Worm (Caenorhabditis elegans) whole organism, L2 larva: ENCODE measurements around the gene C34D4.4.

ENCODE experiments used
- C34F6.9 ChIP-seq: fragments of 150-350 bp; optimal IDR thresholded peaks from 2 replicates; lab custom pipeline; 2014; ENCODE audit warnings: missing biosample characterization, missing genetic modification characterization
- F13H6.1 ChIP-seq: sonication (generic microtip); optimal IDR thresholded peaks from 2 replicates; lab custom pipeline; 2016; ENCODE audit warnings: missing genetic modification characterization, missing compliant biosample characterization
- R02D3.7 ChIP-seq: fragments of 150-350 bp; optimal IDR thresholded peaks from 2 replicates; lab custom pipeline; 2014; ENCODE audit warnings: missing biosample characterization, missing genetic modification characterization
- Y55F3AM.14 ChIP-seq: fragments of 200-800 bp; sonication (Bioruptor generic); optimal IDR thresholded peaks from 2 replicates; lab custom pipeline; 2018; ENCODE audit warnings: mild to moderate bottlenecking, missing genetic modification characterization, missing compliant biosample characterization
- ZK546.5 ChIP-seq: sonication (generic microtip); optimal IDR thresholded peaks from 2 replicates; lab custom pipeline; 2017; ENCODE audit warnings: missing biosample characterization, missing genetic modification characterization
- alr-1 ChIP-seq: fragments of 150-350 bp; optimal IDR thresholded peaks from 2 replicates; lab custom pipeline; 2014; ENCODE audit warnings: missing biosample characterization, missing genetic modification characterization
- aly-2 ChIP-seq: fragments of 150-350 bp; optimal IDR thresholded peaks from 2 replicates; lab custom pipeline; 2014; ENCODE audit warnings: missing biosample characterization, missing genetic modification characterization
- ama-1 ChIP-seq: fragments of 150-350 bp; optimal IDR thresholded peaks from 2 replicates; lab custom pipeline; 2018; ENCODE audit warnings: inconsistent platforms
- blmp-1 ChIP-seq: sonication (generic microtip); optimal IDR thresholded peaks from 2 replicates; lab custom pipeline; 2017; ENCODE audit warnings: missing genetic modification characterization, mild to moderate bottlenecking, missing compliant biosample characterization, antibody characterized with exemption, moderate library complexity; ENCODE audit not compliant: insufficient read depth
- ceh-16 ChIP-seq: fragments of 150-350 bp; optimal IDR thresholded peaks from 2 replicates; lab custom pipeline; 2014; ENCODE audit warnings: missing biosample characterization, missing genetic modification characterization
- ceh-82 ChIP-seq: fragments of 150-350 bp; optimal IDR thresholded peaks from 2 replicates; lab custom pipeline; 2014; ENCODE audit warnings: missing biosample characterization, missing genetic modification characterization
- crh-2 ChIP-seq: sonication (generic microtip); optimal IDR thresholded peaks from 2 replicates; lab custom pipeline; 2017; ENCODE audit warnings: missing biosample characterization, missing genetic modification characterization
- dmd-4 ChIP-seq: sonication (generic microtip); optimal IDR thresholded peaks from 2 replicates; lab custom pipeline; 2017; ENCODE audit warnings: missing biosample characterization, missing genetic modification characterization
- egl-27 ChIP-seq: sonication (generic microtip); optimal IDR thresholded peaks from 3 replicates; lab custom pipeline; 2017; ENCODE audit warnings: missing biosample characterization, missing genetic modification reagents, missing genetic modification characterization
- elt-1 ChIP-seq: fragments of 150-350 bp; optimal IDR thresholded peaks from 2 replicates; lab custom pipeline; 2014; ENCODE audit warnings: missing biosample characterization, missing genetic modification characterization
- elt-3 ChIP-seq: sonication (generic microtip); optimal IDR thresholded peaks from 2 replicates; lab custom pipeline; 2017; ENCODE audit warnings: missing biosample characterization, missing genetic modification characterization
- fos-1 ChIP-seq: fragments of 150-350 bp; optimal IDR thresholded peaks from 2 replicates; lab custom pipeline; 2014; ENCODE audit warnings: missing biosample characterization, missing genetic modification characterization
- gmeb-1 ChIP-seq: fragments of 150-350 bp; optimal IDR thresholded peaks from 2 replicates; lab custom pipeline; 2014; ENCODE audit warnings: missing biosample characterization, missing genetic modification characterization
- lin-11 ChIP-seq: fragments of 150-350 bp; sonication (generic microtip); optimal IDR thresholded peaks from 2 replicates; lab custom pipeline; 2014; ENCODE audit warnings: missing biosample characterization, missing genetic modification characterization, inconsistent platforms, mixed read lengths
- lin-13 ChIP-seq: fragments of 150-350 bp; optimal IDR thresholded peaks from 2 replicates; lab custom pipeline; 2014; ENCODE audit warnings: missing biosample characterization, missing genetic modification reagents, missing genetic modification characterization
- lin-39 ChIP-seq: fragments of 150-350 bp; optimal IDR thresholded peaks from 2 replicates; lab custom pipeline; 2014; ENCODE audit warnings: missing biosample characterization, missing genetic modification reagents, missing genetic modification characterization
- lsy-2 ChIP-seq, 2 experiments: fragments of 150-350 bp in 1 of 2; sonication (generic microtip) in 1 of 2; optimal IDR thresholded peaks; 2 replicates each; lab custom pipeline; 2014 to 2017; ENCODE audit warnings: missing biosample characterization in 2 of 2, missing genetic modification characterization in 2 of 2
- mab-5 ChIP-seq: fragments of 150-350 bp; optimal IDR thresholded peaks from 2 replicates; lab custom pipeline; 2014; ENCODE audit warnings: missing biosample characterization, missing genetic modification characterization
- mbf-1 ChIP-seq: sonication (generic microtip); optimal IDR thresholded peaks from 2 replicates; lab custom pipeline; 2017; ENCODE audit warnings: missing biosample characterization, missing genetic modification characterization
- mdl-1 ChIP-seq, 2 experiments: fragments of 150-350 bp in 1 of 2; sonication (generic microtip) in 1 of 2; optimal IDR thresholded peaks; 2 replicates each; lab custom pipeline; 2017; ENCODE audit warnings: missing biosample characterization in 2 of 2, missing genetic modification characterization in 2 of 2
- nhr-11 ChIP-seq: fragments of 150-350 bp; optimal IDR thresholded peaks from 2 replicates; lab custom pipeline; 2014; ENCODE audit warnings: missing biosample characterization, missing genetic modification characterization
- nhr-12 ChIP-seq: fragments of 150-350 bp; optimal IDR thresholded peaks from 2 replicates; lab custom pipeline; 2014; ENCODE audit warnings: missing biosample characterization, missing genetic modification characterization
- nhr-129 ChIP-seq: fragments of 150-350 bp; optimal IDR thresholded peaks from 2 replicates; lab custom pipeline; 2014; ENCODE audit warnings: missing biosample characterization, missing genetic modification characterization
- nhr-21 ChIP-seq: fragments of 150-350 bp; optimal IDR thresholded peaks from 2 replicates; lab custom pipeline; 2014; ENCODE audit warnings: missing biosample characterization, missing genetic modification characterization
- nhr-23 ChIP-seq: fragments of 150-350 bp; optimal IDR thresholded peaks from 2 replicates; lab custom pipeline; 2014; ENCODE audit warnings: missing biosample characterization, missing genetic modification reagents, missing genetic modification characterization
- nhr-237 ChIP-seq: fragments of 150-350 bp; optimal IDR thresholded peaks from 2 replicates; lab custom pipeline; 2014; ENCODE audit warnings: missing biosample characterization, missing genetic modification characterization
- nhr-25 ChIP-seq: fragments of 150-350 bp; sonication (generic microtip); optimal IDR thresholded peaks from 3 replicates; lab custom pipeline; 2014; ENCODE audit warnings: missing biosample characterization, missing genetic modification characterization
- nhr-6 ChIP-seq: fragments of 150-350 bp; optimal IDR thresholded peaks from 2 replicates; lab custom pipeline; 2014; ENCODE audit warnings: missing biosample characterization, missing genetic modification characterization
- nhr-77 ChIP-seq: fragments of 150-350 bp; optimal IDR thresholded peaks from 2 replicates; lab custom pipeline; 2014; ENCODE audit warnings: missing biosample characterization, missing genetic modification characterization
- peb-1 ChIP-seq: fragments of 150-350 bp; optimal IDR thresholded peaks from 2 replicates; lab custom pipeline; 2014; ENCODE audit warnings: missing biosample characterization, missing genetic modification characterization
- sem-4 ChIP-seq: fragments of 150-350 bp; optimal IDR thresholded peaks from 2 replicates; lab custom pipeline; 2014; ENCODE audit warnings: missing biosample characterization, missing genetic modification reagents, missing genetic modification characterization
- skn-1 ChIP-seq: sonication (generic microtip); optimal IDR thresholded peaks from 2 replicates; lab custom pipeline; 2017; ENCODE audit warnings: missing biosample characterization, missing genetic modification characterization
- sma-3 ChIP-seq: sonication (generic microtip); optimal IDR thresholded peaks from 2 replicates; lab custom pipeline; 2016; ENCODE audit warnings: missing genetic modification reagents, missing genetic modification characterization, missing compliant biosample characterization
- sma-9 ChIP-seq, 2 experiments: fragments of 150-350 bp in 1 of 2; sonication (generic microtip) in 1 of 2; optimal IDR thresholded peaks; 2 replicates each; lab custom pipeline; 2014 to 2016; ENCODE audit warnings: missing genetic modification characterization in 2 of 2, mild to moderate bottlenecking in 1 of 2, missing biosample characterization in 1 of 2, missing compliant biosample characterization in 1 of 2, missing genetic modification reagents in 1 of 2, moderate library complexity in 1 of 2
- snpc-4 ChIP-seq: fragments of 150-350 bp; optimal IDR thresholded peaks from 2 replicates; lab custom pipeline; 2014; ENCODE audit warnings: missing biosample characterization, missing genetic modification characterization
- unc-39 ChIP-seq: fragments of 150-350 bp; optimal IDR thresholded peaks from 2 replicates; lab custom pipeline; 2014; ENCODE audit warnings: missing biosample characterization, missing genetic modification characterization
- unc-55 ChIP-seq: fragments of 150-350 bp; sonication (generic microtip); optimal IDR thresholded peaks from 3 replicates; lab custom pipeline; 2014; ENCODE audit warnings: missing biosample characterization, missing genetic modification reagents, missing genetic modification characterization
- unc-62 ChIP-seq: fragments of 150-350 bp; optimal IDR thresholded peaks from 2 replicates; lab custom pipeline; 2014; ENCODE audit warnings: missing biosample characterization, missing genetic modification reagents, missing genetic modification characterization
- zag-1 ChIP-seq: fragments of 150-350 bp; optimal IDR thresholded peaks from 2 replicates; lab custom pipeline; 2014; ENCODE audit warnings: missing biosample characterization, missing genetic modification characterization
- ztf-11 ChIP-seq: sonication (generic microtip); optimal IDR thresholded peaks from 2 replicates; lab custom pipeline; 2017; ENCODE audit warnings: missing biosample characterization, missing genetic modification characterization
- ztf-4 ChIP-seq: fragments of 150-350 bp; optimal IDR thresholded peaks from 2 replicates; lab custom pipeline; 2014; ENCODE audit warnings: missing biosample characterization, missing genetic modification characterization

The C34D4.4 gene

DNA sequence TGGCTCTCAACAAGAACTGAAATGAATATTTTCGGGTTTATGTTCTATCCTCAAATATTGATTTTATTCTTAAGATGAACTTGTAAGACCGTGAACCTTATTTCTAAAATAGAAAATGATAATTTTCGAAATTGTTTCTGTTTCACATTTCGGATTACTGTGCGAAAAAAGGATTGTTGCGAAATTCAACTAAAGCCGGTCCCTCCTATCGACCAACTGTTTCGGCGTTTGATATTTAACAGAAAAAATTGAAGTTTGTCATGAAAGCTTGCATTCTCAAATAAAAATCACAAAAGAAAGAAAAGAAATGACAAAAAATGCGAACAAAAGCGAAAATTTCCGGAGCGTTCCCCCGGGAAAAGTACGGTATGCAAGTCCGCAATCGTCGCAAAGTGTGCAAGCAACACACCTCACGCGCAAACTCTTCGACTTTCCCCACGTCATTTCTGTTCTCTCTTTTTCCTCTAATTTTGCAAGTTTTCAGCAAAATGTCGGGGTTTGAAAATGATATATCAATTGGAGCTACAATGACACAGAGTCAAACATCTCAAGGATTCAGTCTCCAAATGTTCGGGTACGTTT is at the start of gene C34D4.4:
C34D4.4 (plus strand) TSS at position 342 of the 582 bp plus-strand sequence.
- TF ChIP-seq alr-1 (tag; lab: Kevin White, UChicago) (no peak), fos-1 (tag; lab: Kevin White, UChicago) (no peak), crh-2 (peak; percentile 54), nhr-129 (tag; lab: Kevin White, UChicago) (peak; percentile 21), nhr-12 (tag; lab: Kevin White, UChicago) (no peak), lin-13 (GFP tag; lab: Kevin White, UChicago) (no peak), mbf-1 (tag; lab: Kevin White, UChicago) (no peak), dmd-4 (no peak), nhr-77 (tag; lab: Kevin White, UChicago) (no peak), mab-5 (no peak), unc-55 (GFP tag; lab: Kevin White, UChicago) (peak; percentile 69), lin-39 (no peak), elt-3 (tag; lab: Kevin White, UChicago) (no peak), gmeb-1 (tag; lab: Kevin White, UChicago) (peak; percentile 28), mdl-1 (tag; optimal IDR thresholded peaks at IDR 0.05; lab: Kevin White, UChicago) (no peak), nhr-237 (tag; lab: Kevin White, UChicago) (no peak), lsy-2 (tag; optimal IDR thresholded peaks at IDR 0.05; lab: Kevin White, UChicago) (peak; percentile 85 to 97), ama-1 (no peak), ztf-4 (tag; lab: Kevin White, UChicago) (no peak), snpc-4 (tag; lab: Kevin White, UChicago) (no peak), Y55F3AM.14 (GFP tag; lab: Kevin White, UChicago) (no peak), nhr-23 (tag; lab: Kevin White, UChicago) (no peak), C34F6.9 (tag; lab: Kevin White, UChicago) (peak; percentile 68), peb-1 (no peak), nhr-25 (no peak), nhr-11 (no peak), sma-9 (GFP tag; optimal IDR thresholded peaks at IDR 0.05; lab: Kevin White, UChicago) (no peak), sma-9 (tag; optimal IDR thresholded peaks at IDR 0.05; lab: Kevin White, UChicago) (no peak), nhr-6 (no peak), F13H6.1 (tag; lab: Kevin White, UChicago) (no peak)
- TF ChIP-seq, all 48 proteins: peak for 6

DNA sequence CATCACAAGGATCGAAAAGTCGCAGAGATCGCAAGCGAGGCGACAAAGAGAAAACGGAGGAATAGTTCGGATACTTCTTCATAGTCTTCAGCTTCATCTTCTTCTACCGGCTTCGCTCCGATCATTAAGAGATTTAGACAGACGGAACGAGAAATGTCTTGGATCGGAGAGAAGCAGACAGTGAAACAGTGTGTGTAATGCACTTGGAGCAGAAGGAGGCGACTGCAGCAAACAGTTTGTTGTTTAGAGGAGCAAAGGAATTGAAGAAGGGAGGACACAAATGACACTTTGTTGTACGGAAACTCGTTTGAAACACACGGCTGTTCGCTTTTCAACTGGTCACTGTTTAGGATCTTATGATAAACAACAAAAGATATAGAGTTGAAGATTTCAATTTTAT is 49.8 kb upstream of the C34D4.4 start:
- TF ChIP-seq aly-2 (tag; lab: Kevin White, UChicago) (no peak), mdl-1 (tag; optimal IDR thresholded peaks at IDR 0.05; lab: Kevin White, UChicago) (no peak), ceh-16 (tag; lab: Kevin White, UChicago) (no peak), nhr-12 (tag; lab: Kevin White, UChicago) (no peak), nhr-237 (tag; lab: Kevin White, UChicago) (no peak), dmd-4 (no peak), elt-3 (tag; lab: Kevin White, UChicago) (no peak), ZK546.5 (tag; lab: Kevin White, UChicago) (no peak), snpc-4 (tag; lab: Kevin White, UChicago) (no peak), unc-55 (GFP tag; lab: Kevin White, UChicago) (no peak), nhr-77 (tag; lab: Kevin White, UChicago) (no peak), nhr-129 (tag; lab: Kevin White, UChicago) (peak; percentile 60), gmeb-1 (tag; lab: Kevin White, UChicago) (no peak), R02D3.7 (tag; lab: Kevin White, UChicago) (no peak), ceh-82 (tag; lab: Kevin White, UChicago) (no peak), blmp-1 (no peak), lin-11 (tag; lab: Kevin White, UChicago) (no peak), fos-1 (tag; lab: Kevin White, UChicago) (peak; percentile 12), sma-3 (no peak), nhr-21 (no peak), alr-1 (tag; lab: Kevin White, UChicago) (no peak), ztf-4 (tag; lab: Kevin White, UChicago) (no peak), crh-2 (no peak), sem-4 (tag; lab: Kevin White, UChicago) (no peak), skn-1 (tag; lab: Kevin White, UChicago) (no peak), zag-1 (tag; lab: Kevin White, UChicago) (no peak), lin-39 (no peak), nhr-23 (tag; lab: Kevin White, UChicago) (no peak), elt-1 (tag; lab: Kevin White, UChicago) (no peak), lsy-2 (tag; optimal IDR thresholded peaks at IDR 0.05; lab: Kevin White, UChicago) (peak in 1 of 2 experiments; percentile 53), unc-39 (tag; lab: Kevin White, UChicago) (no peak), mbf-1 (tag; lab: Kevin White, UChicago) (no peak), sma-9 (GFP tag; optimal IDR thresholded peaks at IDR 0.05; lab: Kevin White, UChicago) (peak; percentile 71), sma-9 (tag; optimal IDR thresholded peaks at IDR 0.05; lab: Kevin White, UChicago) (no peak), ama-1 (no peak), egl-27 (no peak), Y55F3AM.14 (GFP tag; lab: Kevin White, UChicago) (no peak), lin-13 (GFP tag; lab: Kevin White, UChicago) (no peak), nhr-6 (no peak), F13H6.1 (tag; lab: Kevin White, UChicago) (peak; percentile 92), peb-1 (no peak), nhr-11 (no peak), nhr-25 (no peak), C34F6.9 (tag; lab: Kevin White, UChicago) (peak; percentile 40), ztf-11 (tag; lab: Kevin White, UChicago) (no peak), unc-62 (no peak)
